Fruit fly (Drosophila melanogaster): ENCODE results near the gene Ca-beta.

Gene Ca-beta

DNA sequence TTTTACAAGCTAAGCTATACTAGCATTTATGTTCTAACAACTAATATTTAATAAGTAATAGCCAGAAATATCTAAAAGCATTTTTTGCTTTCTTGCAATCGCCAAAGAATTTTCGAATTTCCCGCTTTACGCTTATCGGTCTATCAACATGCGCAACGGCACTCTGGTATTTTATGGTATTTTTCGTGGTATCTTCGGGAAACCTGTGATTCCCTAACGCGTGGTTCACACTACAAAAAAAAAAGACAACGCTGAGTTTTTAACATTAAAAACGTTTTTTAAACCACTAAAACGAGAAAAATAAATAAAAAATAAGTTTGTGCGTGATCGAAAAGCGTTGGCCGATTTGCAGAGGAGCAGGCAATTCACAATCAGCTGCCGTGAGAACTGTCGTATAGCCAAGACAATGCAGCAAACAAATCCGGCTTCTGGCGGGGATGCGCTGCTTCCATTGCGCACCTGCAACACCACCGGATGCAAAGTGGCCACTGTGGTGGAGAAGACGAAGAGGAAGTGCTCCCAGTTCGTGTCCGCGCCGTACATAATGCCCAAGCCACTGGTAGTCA is 24.4 kb downstream of the Ca-beta start, which contains the start of gene Boh2:
Gene Boh2, plus strand, starts transcription at position 207 of the 566 bp plus-strand sequence.
- TF ChIP-seq CG14710 (tag; optimal IDR thresholded peaks at IDR 0.05) (peak; percentile 26), luna (GFP tag; optimal IDR thresholded peaks at IDR 0.05) (no peak), CG15514 (GFP tag; optimal IDR thresholded peaks at IDR 0.05) (peak; percentile 23), stc (GFP tag; IDR thresholded peaks at IDR 0.05) (no peak), CG16813 (GFP tag; IDR thresholded peaks at IDR 0.05; ENCODE audit: partially characterized antibody) (no peak), ewg (GFP tag; optimal IDR thresholded peaks at IDR 0.05) (peak; percentile 100), HLH54F (GFP tag; optimal IDR thresholded peaks at IDR 0.05) (no peak), CG18764 (GFP tag; optimal IDR thresholded peaks at IDR 0.05) (no peak), yki (optimal IDR thresholded peaks at IDR 0.05) (no peak), CG12155 (GFP tag; optimal IDR thresholded peaks at IDR 0.05) (no peak), CG13287 (GFP tag; IDR thresholded peaks at IDR 0.05; ENCODE audit: partially characterized antibody) (0 out of 2 replicates have a peak, but pooled peaks have one; percentile 20), Hsf (GFP tag; optimal IDR thresholded peaks at IDR 0.05) (no peak), CG34224 (GFP tag; IDR thresholded peaks at IDR 0.05; ENCODE audit: partially characterized antibody) (no peak), CG31388 (GFP tag; optimal IDR thresholded peaks at IDR 0.05) (no peak), Hr3 (GFP tag; optimal IDR thresholded peaks at IDR 0.05) (no peak), sens (GFP tag) (peak; percentile 69), CG17186 (GFP tag; optimal IDR thresholded peaks at IDR 0.05) (peak; percentile 61), CG10431 (GFP tag; optimal IDR thresholded peaks at IDR 0.05) (no peak), zf30C (GFP tag; optimal IDR thresholded peaks at IDR 0.05) (peak; percentile 28), Deaf1 (tag; optimal IDR thresholded peaks at IDR 0.05) (no peak), Ptx1 (GFP tag; IDR thresholded peaks at IDR 0.05) (no peak), CG10147 (GFP tag; optimal IDR thresholded peaks at IDR 0.05) (no peak), Meics (GFP tag; optimal IDR thresholded peaks at IDR 0.05) (no peak), vvl (GFP tag; IDR thresholded peaks at IDR 0.05) (no peak), CG9797 (GFP tag; optimal IDR thresholded peaks at IDR 0.05) (peak; percentile 78), kah (GFP tag; optimal IDR thresholded peaks at IDR 0.05) (no peak), CG14050 (GFP tag; IDR thresholded peaks at IDR 0.05) (no peak), gfzf (GFP tag; optimal IDR thresholded peaks at IDR 0.05) (peak; percentile 85), CG6654 (GFP tag; optimal IDR thresholded peaks at IDR 0.05) (no peak), CG3838 (GFP tag; optimal IDR thresholded peaks at IDR 0.05) (no peak), CG17802 (tag; optimal IDR thresholded peaks at IDR 0.05) (no peak), ttk (GFP tag; IDR thresholded peaks at IDR 0.05) (no peak), CG2116 (GFP tag; optimal IDR thresholded peaks at IDR 0.05) (peak; percentile 86), Max (GFP tag; optimal IDR thresholded peaks at IDR 0.05) (no peak), Ssrp (tag; optimal IDR thresholded peaks at IDR 0.05) (no peak), CG15479 (GFP tag; optimal IDR thresholded peaks at IDR 0.05) (peak; percentile 58), trem (tag; optimal IDR thresholded peaks at IDR 0.05) (peak; percentile 25), CG17359 (tag; optimal IDR thresholded peaks at IDR 0.05) (no peak), CG11504 (tag; optimal IDR thresholded peaks at IDR 0.05) (peak; percentile 19), HmgD (GFP tag; optimal IDR thresholded peaks at IDR 0.05) (no peak), CG7745 (tag; optimal IDR thresholded peaks at IDR 0.05) (no peak), ato (GFP tag; IDR thresholded peaks at IDR 0.05; ENCODE audit: partially characterized antibody) (no peak), Nf-YB (GFP tag; optimal IDR thresholded peaks at IDR 0.05) (no peak), Optix (GFP tag; IDR thresholded peaks at IDR 0.05) (no peak), sqz (GFP tag; optimal IDR thresholded peaks at IDR 0.05) (peak; percentile 74), nerfin-1 (tag; optimal IDR thresholded peaks at IDR 0.05) (peak; percentile 33), CG4360 (GFP tag; IDR thresholded peaks at IDR 0.05) (no peak), p53 (GFP tag; optimal IDR thresholded peaks at IDR 0.05) (no peak), ssp (GFP tag; IDR thresholded peaks at IDR 0.05) (peak; percentile 34), eve (GFP tag; optimal IDR thresholded peaks at IDR 0.05) (no peak), CG10274 (GFP tag; optimal IDR thresholded peaks at IDR 0.05) (no peak)
